Fruit fly (Drosophila melanogaster): ENCODE measurements around the gene CG9109.
A peak's percentile ranks its signal among the peaks of the same experiment; 100 is the strongest.

Gene CG9109

dm6 chr2L:6034344-6034743 is at the start of gene CG9109:
Gene CG9109, minus strand, starts transcription at chr2L:6034423.
- no peak for TF ChIP-seq CG7101 (tag; optimal IDR thresholded peaks at IDR 0.05)
- no peak for TF ChIP-seq CG33017 (tag; optimal IDR thresholded peaks at IDR 0.05)
- no peak for TF ChIP-seq Crg-1 (GFP tag; optimal IDR thresholded peaks at IDR 0.05)

dm6 chr2L:6082936-6083627 is 48.9 kb upstream of the CG9109 start:
- TF ChIP-seq CG11617 (GFP tag; optimal IDR thresholded peaks at IDR 0.05) (peak; percentile 4), CG14711 (tag; optimal IDR thresholded peaks at IDR 0.05) (no peak), kay (GFP tag; ENCODE audit: borderline replicate concordance) (peak; percentile 99), Crg-1 (GFP tag; optimal IDR thresholded peaks at IDR 0.05) (no peak), Hr96 (GFP tag; optimal IDR thresholded peaks at IDR 0.05) (peak; percentile 44), toe (GFP tag; optimal IDR thresholded peaks at IDR 0.05) (no peak), CG5204 (GFP tag; optimal IDR thresholded peaks at IDR 0.05) (no peak), CG1620 (GFP tag; optimal IDR thresholded peaks at IDR 0.05) (no peak), CG33017 (tag; optimal IDR thresholded peaks at IDR 0.05) (peak; percentile 74), Clk (GFP tag; optimal IDR thresholded peaks at IDR 0.05) (no peak), CG7101 (tag; optimal IDR thresholded peaks at IDR 0.05) (peak; percentile 18), cic (GFP tag; optimal IDR thresholded peaks at IDR 0.05) (peak; percentile 96), cnc (optimal IDR thresholded peaks at IDR 0.05) (peak in 1 of 2 experiments; percentile 2), pad (GFP tag; optimal IDR thresholded peaks at IDR 0.05) (no peak), CG7045 (GFP tag; optimal IDR thresholded peaks at IDR 0.05) (peak; percentile 8), CG12768 (GFP tag; optimal IDR thresholded peaks at IDR 0.05) (peak; percentile 90), bab1 (GFP tag; optimal IDR thresholded peaks at IDR 0.05) (no peak), ovo (GFP tag; optimal IDR thresholded peaks at IDR 0.05) (peak; percentile 97), Mnt (GFP tag; optimal IDR thresholded peaks at IDR 0.05) (peak; percentile 69), tj (GFP tag; optimal IDR thresholded peaks at IDR 0.05) (peak; percentile 65)

dm6 chr2L:6082157-6082645 is 48.0 kb upstream of the CG9109 start, which contains the start of gene Kr-h1:
Gene Kr-h1, plus strand, starts transcription at chr2L:6082603.
- TF ChIP-seq CG5204 (GFP tag; optimal IDR thresholded peaks at IDR 0.05) = no peak
- TF ChIP-seq tj (GFP tag; optimal IDR thresholded peaks at IDR 0.05) = peak; percentile 78
- peak; percentile 21 for TF ChIP-seq CG14711 (tag; optimal IDR thresholded peaks at IDR 0.05)
- peak; percentile 64 to 95 for TF ChIP-seq cnc (optimal IDR thresholded peaks at IDR 0.05)
- TF ChIP-seq cic (GFP tag; optimal IDR thresholded peaks at IDR 0.05) = peak; percentile 90
- TF ChIP-seq CG1620 (GFP tag; optimal IDR thresholded peaks at IDR 0.05) = no peak
- TF ChIP-seq CG7101 (tag; optimal IDR thresholded peaks at IDR 0.05) = peak; percentile 5
- TF ChIP-seq CG12768 (GFP tag; optimal IDR thresholded peaks at IDR 0.05) = peak; percentile 67
- TF ChIP-seq CG33017 (tag; optimal IDR thresholded peaks at IDR 0.05) = peak; percentile 50
- peak; percentile 6 for TF ChIP-seq Mnt (GFP tag; optimal IDR thresholded peaks at IDR 0.05)

dm6 chr2L:6081134-6081832 is 47.1 kb upstream of the CG9109 start:
- no peak for TF ChIP-seq bab1 (GFP tag; optimal IDR thresholded peaks at IDR 0.05)
- TF ChIP-seq CG7101 (tag; optimal IDR thresholded peaks at IDR 0.05) = peak; percentile 42
- TF ChIP-seq kay (GFP tag; ENCODE audit: borderline replicate concordance) = peak; percentile 81
- no peak for TF ChIP-seq ovo (GFP tag; optimal IDR thresholded peaks at IDR 0.05)
- TF ChIP-seq CG11617 (GFP tag; optimal IDR thresholded peaks at IDR 0.05) = peak; percentile 11
- peak; percentile 54 for TF ChIP-seq Mnt (GFP tag; optimal IDR thresholded peaks at IDR 0.05)
- TF ChIP-seq CG14711 (tag; optimal IDR thresholded peaks at IDR 0.05) = no peak
- TF ChIP-seq cic (GFP tag; optimal IDR thresholded peaks at IDR 0.05) = peak; percentile 89
- peak; percentile 37 for TF ChIP-seq pad (GFP tag; optimal IDR thresholded peaks at IDR 0.05)
- TF ChIP-seq Clk (GFP tag; optimal IDR thresholded peaks at IDR 0.05) = peak; percentile 22
- peak; percentile 17 for TF ChIP-seq CG1620 (GFP tag; optimal IDR thresholded peaks at IDR 0.05)
- TF ChIP-seq CG5204 (GFP tag; optimal IDR thresholded peaks at IDR 0.05) = no peak
- peak; percentile 34 for TF ChIP-seq Hr96 (GFP tag; optimal IDR thresholded peaks at IDR 0.05)
- no peak for TF ChIP-seq CG33017 (tag; optimal IDR thresholded peaks at IDR 0.05)
- TF ChIP-seq tj (GFP tag; optimal IDR thresholded peaks at IDR 0.05) = peak; percentile 70
- TF ChIP-seq CG12768 (GFP tag; optimal IDR thresholded peaks at IDR 0.05) = peak; percentile 67
- TF ChIP-seq CG7045 (GFP tag; optimal IDR thresholded peaks at IDR 0.05) = no peak
- peak; percentile 29 for TF ChIP-seq toe (GFP tag; optimal IDR thresholded peaks at IDR 0.05)
- TF ChIP-seq Crg-1 (GFP tag; optimal IDR thresholded peaks at IDR 0.05) = no peak
- TF ChIP-seq cnc (optimal IDR thresholded peaks at IDR 0.05) = no peak

- peak; percentile 70 for TF ChIP-seq toe (GFP tag; optimal IDR thresholded peaks at IDR 0.05)
- TF ChIP-seq kay (GFP tag; ENCODE audit: borderline replicate concordance) = peak; percentile 85
- TF ChIP-seq CG14711 (tag; optimal IDR thresholded peaks at IDR 0.05) = peak; percentile 8
- TF ChIP-seq Clk (GFP tag; optimal IDR thresholded peaks at IDR 0.05) = peak; percentile 74
- peak; percentile 62 for TF ChIP-seq CG7101 (tag; optimal IDR thresholded peaks at IDR 0.05)
- peak; percentile 69 for TF ChIP-seq ovo (GFP tag; optimal IDR thresholded peaks at IDR 0.05)
- TF ChIP-seq CG12768 (GFP tag; optimal IDR thresholded peaks at IDR 0.05) = peak; percentile 87
- TF ChIP-seq CG7045 (GFP tag; optimal IDR thresholded peaks at IDR 0.05) = peak; percentile 74
- no peak for TF ChIP-seq bab1 (GFP tag; optimal IDR thresholded peaks at IDR 0.05)
- TF ChIP-seq tj (GFP tag; optimal IDR thresholded peaks at IDR 0.05) = peak; percentile 21
- TF ChIP-seq CG11617 (GFP tag; optimal IDR thresholded peaks at IDR 0.05) = peak; percentile 22
- peak; percentile 8 for TF ChIP-seq CG5204 (GFP tag; optimal IDR thresholded peaks at IDR 0.05)
- no peak for TF ChIP-seq cnc (optimal IDR thresholded peaks at IDR 0.05)
- peak; percentile 63 for TF ChIP-seq Hr96 (GFP tag; optimal IDR thresholded peaks at IDR 0.05)
- peak; percentile 46 for TF ChIP-seq pad (GFP tag; optimal IDR thresholded peaks at IDR 0.05)
- peak; percentile 56 for TF ChIP-seq CG1620 (GFP tag; optimal IDR thresholded peaks at IDR 0.05)
- TF ChIP-seq CG33017 (tag; optimal IDR thresholded peaks at IDR 0.05) = peak; percentile 39
- peak; percentile 52 for TF ChIP-seq Crg-1 (GFP tag; optimal IDR thresholded peaks at IDR 0.05)
- peak; percentile 67 for TF ChIP-seq Mnt (GFP tag; optimal IDR thresholded peaks at IDR 0.05)
- peak; percentile 97 for TF ChIP-seq cic (GFP tag; optimal IDR thresholded peaks at IDR 0.05)
These were observed 46.1 kb upstream of the CG9109 start for dm6 chr2L:6080329-6080728.

Data from whole organism, adult.